Fruit fly (Drosophila melanogaster): ENCODE measurements around the gene PVRAP.

Gene PVRAP

dm6 chr3L:6074975-6075692 is 78.1 kb downstream of the PVRAP start, which contains the start of the genes CG13295 and CG6610 (continued):
- TF ChIP-seq bcd (GFP tag; optimal IDR thresholded peaks at IDR 0.05) (peak; percentile 58), CG10543 (GFP tag; optimal IDR thresholded peaks at IDR 0.05) (peak; percentile 75), NfI (GFP tag; optimal IDR thresholded peaks at IDR 0.05) (peak; percentile 61), H15 (GFP tag; IDR thresholded peaks at IDR 0.05) (peak; percentile 20; the same call in 1 of the 3 replicates), Rfx (GFP tag; IDR thresholded peaks at IDR 0.05) (peak; percentile 72), dmrt11E (tag; optimal IDR thresholded peaks at IDR 0.05) (peak; percentile 64), CG18599 (GFP tag; optimal IDR thresholded peaks at IDR 0.05) (peak; percentile 64), Spps (tag; optimal IDR thresholded peaks at IDR 0.05) (peak; percentile 1), CG12155 (GFP tag; optimal IDR thresholded peaks at IDR 0.05) (peak; percentile 44), Dad (GFP tag; optimal IDR thresholded peaks at IDR 0.05) (peak; percentile 20), CG18011 (GFP tag; optimal IDR thresholded peaks at IDR 0.05) (peak; percentile 13), Sox102F (GFP tag; optimal IDR thresholded peaks at IDR 0.05) (peak; percentile 39), CG4360 (GFP tag; IDR thresholded peaks at IDR 0.05) (no peak), CG4282 (GFP tag; optimal IDR thresholded peaks at IDR 0.05) (no peak), ro (GFP tag; IDR thresholded peaks at IDR 0.05) (no peak), YL-1 (GFP tag; optimal IDR thresholded peaks at IDR 0.05) (peak; percentile 46), D (optimal IDR thresholded peaks at IDR 0.05) (no peak), D (GFP tag; optimal IDR thresholded peaks at IDR 0.05) (peak; percentile 17), ranshi (GFP tag; IDR thresholded peaks at IDR 0.05) (peak; percentile 33; the same call in 1 of the 2 replicates), chn (GFP tag; optimal IDR thresholded peaks at IDR 0.05) (peak; percentile 43), CG8281 (tag; optimal IDR thresholded peaks at IDR 0.05) (no peak), CG13424 (tag; optimal IDR thresholded peaks at IDR 0.05) (peak; percentile 73), CG18262 (tag; optimal IDR thresholded peaks at IDR 0.05) (peak; percentile 51), CG10431 (GFP tag; optimal IDR thresholded peaks at IDR 0.05) (peak; percentile 97), Side (GFP tag; optimal IDR thresholded peaks at IDR 0.05) (peak; percentile 29), CG9609 (GFP tag; optimal IDR thresholded peaks at IDR 0.05) (peak; percentile 31), Aef1 (GFP tag; IDR thresholded peaks at IDR 0.05) (peak; percentile 46; the same call in 1 of the 3 replicates), CHES-1-like (GFP tag; optimal IDR thresholded peaks at IDR 0.05) (peak; percentile 26), Stat92E (GFP tag; optimal IDR thresholded peaks at IDR 0.05) (peak in 1 of 3 experiments; percentile 25), Hmx (GFP tag; optimal IDR thresholded peaks at IDR 0.05) (peak; percentile 24), tup (GFP tag; optimal IDR thresholded peaks at IDR 0.05) (no peak), slou (GFP tag; optimal IDR thresholded peaks at IDR 0.05) (peak; percentile 47), Dek (tag; optimal IDR thresholded peaks at IDR 0.05) (peak; percentile 55), danr (GFP tag; IDR thresholded peaks at IDR 0.05) (no peak), CG13287 (GFP tag; IDR thresholded peaks at IDR 0.05; ENCODE audit: partially characterized antibody) (peak; percentile 19; the same call in 1 of the 2 replicates), odd (GFP tag; optimal IDR thresholded peaks at IDR 0.05) (peak; percentile 1), CG10267 (tag; optimal IDR thresholded peaks at IDR 0.05) (peak; percentile 61), CG15514 (GFP tag; optimal IDR thresholded peaks at IDR 0.05) (peak; percentile 59), CG17568 (GFP tag; optimal IDR thresholded peaks at IDR 0.05) (no peak), tx (GFP tag; optimal IDR thresholded peaks at IDR 0.05) (peak; percentile 18), HLH54F (GFP tag; optimal IDR thresholded peaks at IDR 0.05) (peak; percentile 31), PHDP (tag; optimal IDR thresholded peaks at IDR 0.05) (peak; percentile 52), dm (GFP tag; optimal IDR thresholded peaks at IDR 0.05) (peak; percentile 42), CG12744 (GFP tag; optimal IDR thresholded peaks at IDR 0.05) (peak; percentile 17), CG15601 (tag; optimal IDR thresholded peaks at IDR 0.05) (peak; percentile 54), CG30431 (GFP tag; optimal IDR thresholded peaks at IDR 0.05) (peak; percentile 5), CG13894 (tag; optimal IDR thresholded peaks at IDR 0.05) (peak; percentile 62), ftz-f1 (GFP tag; optimal IDR thresholded peaks at IDR 0.05) (peak; percentile 61), CG15073 (GFP tag; optimal IDR thresholded peaks at IDR 0.05) (no peak)

Measured in whole organism, embryonic.